Fruit fly (Drosophila melanogaster): ENCODE data around the gene Cyp313a4.

dm6 chr3R:12697571-12698039, 16.4 kb upstream of the Cyp313a4 start:
- no peak for TF ChIP-seq Blimp-1 (GFP tag; optimal IDR thresholded peaks at IDR 0.05)
- peak; percentile 28 for TF ChIP-seq Sox14 (GFP tag; optimal IDR thresholded peaks at IDR 0.05)
- no peak for TF ChIP-seq dac (GFP tag; optimal IDR thresholded peaks at IDR 0.05)
- TF ChIP-seq Eip75B (GFP tag; optimal IDR thresholded peaks at IDR 0.05) = no peak
- no peak for TF ChIP-seq CG9139 (GFP tag; optimal IDR thresholded peaks at IDR 0.05)
- TF ChIP-seq cyc (GFP tag; optimal IDR thresholded peaks at IDR 0.05) = no peak
- no peak for TF ChIP-seq spab (GFP tag; optimal IDR thresholded peaks at IDR 0.05)

Measured in whole organism, prepupa.